Fruit fly (Drosophila melanogaster) whole organism, embryonic: ENCODE data around the gene CG13690.
A peak's percentile ranks its signal among the peaks of the same experiment; 100 is the strongest.

Experiments
- Asciz ChIP-seq: fragments of 200-800 bp; sonication (Bioruptor generic); optimal IDR thresholded peaks from 2 replicates; lab custom pipeline; 2017; ENCODE audit warnings: missing biosample characterization, mild to moderate bottlenecking, missing genetic modification characterization, missing genetic modification reagents
- B-H1 ChIP-seq: fragments of 200-800 bp; sonication (Bioruptor generic); IDR thresholded peaks from 3 replicates; pipeline ENCODE4 v1.3.6; 2022; ENCODE audit warnings: missing biosample characterization, missing genetic modification characterization
- CG10147 ChIP-seq: fragments of 200-800 bp; sonication (Bioruptor generic); optimal IDR thresholded peaks from 2 replicates; lab custom pipeline; 2019; ENCODE audit warnings: missing biosample characterization, mild to moderate bottlenecking, missing genetic modification characterization, moderate library complexity
- CG1024 ChIP-seq: fragments of 200-800 bp; sonication (Bioruptor generic); IDR thresholded peaks from 2 replicates; pipeline ENCODE4 v1.3.6; 2022; ENCODE audit warnings: missing biosample characterization, missing genetic modification characterization
- CG10979 ChIP-seq: fragments of 200-800 bp; sonication (Bioruptor generic); optimal IDR thresholded peaks from 2 replicates; lab custom pipeline; 2018; ENCODE audit warnings: missing biosample characterization, mild to moderate bottlenecking, missing genetic modification characterization, moderate library complexity
- CG11695 ChIP-seq: fragments of 200-800 bp; sonication (Bioruptor generic); IDR thresholded peaks from 3 replicates; pipeline ENCODE4 v1.3.6; 2022; ENCODE audit warnings: missing biosample characterization, missing genetic modification characterization
- CG13775 ChIP-seq: fragments of 200-800 bp; sonication (Bioruptor generic); optimal IDR thresholded peaks from 3 replicates; lab custom pipeline; 2017; ENCODE audit warnings: missing biosample characterization, mild to moderate bottlenecking, missing genetic modification characterization
- CG15514 ChIP-seq: fragments of 200-800 bp; sonication (Bioruptor generic); optimal IDR thresholded peaks from 3 replicates; lab custom pipeline; 2017; ENCODE audit warnings: missing biosample characterization, missing genetic modification characterization, mild to moderate bottlenecking, moderate library complexity, missing genetic modification reagents
- CG16815 ChIP-seq: fragments of 200-800 bp; sonication (Bioruptor generic); optimal IDR thresholded peaks from 3 replicates; lab custom pipeline; 2017; ENCODE audit warnings: missing biosample characterization, mild to moderate bottlenecking, missing genetic modification characterization
- CG17186 ChIP-seq: fragments of 200-800 bp; sonication (Bioruptor generic); optimal IDR thresholded peaks from 3 replicates; lab custom pipeline; 2017; ENCODE audit warnings: missing biosample characterization, missing genetic modification reagents, missing genetic modification characterization
- CG17328 ChIP-seq: fragments of 200-800 bp; sonication (Bioruptor generic); IDR thresholded peaks from 2 replicates; pipeline ENCODE4 v1.3.6; 2022; ENCODE audit warnings: missing biosample characterization, missing genetic modification characterization
- CG31365 ChIP-seq: fragments of 200-800 bp; sonication (Bioruptor generic); optimal IDR thresholded peaks from 2 replicates; lab custom pipeline; 2018; ENCODE audit warnings: missing biosample characterization, mild to moderate bottlenecking, missing genetic modification characterization
- CG3281 ChIP-seq: fragments of 200-800 bp; sonication (Bioruptor generic); optimal IDR thresholded peaks from 3 replicates; lab custom pipeline; 2017; ENCODE audit warnings: missing biosample characterization, mild to moderate bottlenecking, missing genetic modification characterization
- CG3407 ChIP-seq: fragments of 200-800 bp; sonication (Bioruptor generic); optimal IDR thresholded peaks from 2 replicates; lab custom pipeline; 2018; ENCODE audit warnings: missing biosample characterization, mild to moderate bottlenecking, missing genetic modification characterization
- CG3838 ChIP-seq: fragments of 200-800 bp; sonication (Bioruptor generic); optimal IDR thresholded peaks from 3 replicates; lab custom pipeline; 2016; ENCODE audit warnings: missing biosample characterization, missing genetic modification characterization
- CG4854 ChIP-seq: fragments of 200-800 bp; sonication (Bioruptor generic); optimal IDR thresholded peaks from 2 replicates; lab custom pipeline; 2016; ENCODE audit warnings: missing biosample characterization, missing genetic modification characterization, inconsistent platforms
- CG6854 ChIP-seq: fragments of 200-800 bp; sonication (Bioruptor generic); optimal IDR thresholded peaks from 3 replicates; lab custom pipeline; 2017; ENCODE audit warnings: missing biosample characterization, mild to moderate bottlenecking, missing genetic modification characterization
- CG9437 ChIP-seq: fragments of 200-800 bp; sonication (Bioruptor generic); optimal IDR thresholded peaks from 2 replicates; lab custom pipeline; 2018; ENCODE audit warnings: missing biosample characterization, mild to moderate bottlenecking, missing genetic modification characterization
- CG9727 ChIP-seq: fragments of 200-800 bp; sonication (Bioruptor generic); optimal IDR thresholded peaks from 3 replicates; lab custom pipeline; 2017; ENCODE audit warnings: missing biosample characterization, mild to moderate bottlenecking, missing genetic modification characterization
- Drgx ChIP-seq: fragments of 200-800 bp; sonication (Bioruptor generic); IDR thresholded peaks from 2 replicates; pipeline ENCODE4 v1.3.6; 2022; ENCODE audit warnings: missing biosample characterization, missing genetic modification characterization
- Ets97D ChIP-seq: fragments of 200-800 bp; sonication (Bioruptor generic); optimal IDR thresholded peaks from 3 replicates; lab custom pipeline; 2016; ENCODE audit warnings: missing biosample characterization, missing genetic modification characterization
- Fer1 ChIP-seq: fragments of 200-800 bp; sonication (Bioruptor generic); optimal IDR thresholded peaks from 2 replicates; lab custom pipeline; 2017; ENCODE audit warnings: missing biosample characterization, mild to moderate bottlenecking, missing genetic modification characterization
- HmgZ ChIP-seq: fragments of 200-800 bp; sonication (Bioruptor generic); optimal IDR thresholded peaks from 2 replicates; lab custom pipeline; 2018; ENCODE audit warnings: missing biosample characterization, mild to moderate bottlenecking, missing genetic modification characterization
- Hmr ChIP-seq: fragments of 200-800 bp; sonication (Bioruptor generic); optimal IDR thresholded peaks from 3 replicates; lab custom pipeline; 2017; ENCODE audit warnings: mild to moderate bottlenecking, missing biosample characterization, missing genetic modification reagents, missing genetic modification characterization
- Neu2 ChIP-seq: fragments of 200-800 bp; sonication (Bioruptor generic); optimal IDR thresholded peaks from 3 replicates; lab custom pipeline; 2016; ENCODE audit warnings: missing biosample characterization, missing genetic modification characterization, borderline replicate concordance
- Sry-δ ChIP-seq: fragments of 200-800 bp; sonication (Bioruptor generic); optimal IDR thresholded peaks from 2 replicates; lab custom pipeline; 2016; ENCODE audit warnings: missing biosample characterization, missing genetic modification characterization
- Usf ChIP-seq: fragments of 200-800 bp; sonication (Bioruptor generic); optimal IDR thresholded peaks from 2 replicates; lab custom pipeline; 2017; ENCODE audit warnings: missing genotype, missing biosample characterization, missing genetic modification characterization
- abd-A ChIP-seq: fragments of 200-800 bp; sonication (Bioruptor generic); optimal IDR thresholded peaks from 3 replicates; lab custom pipeline; 2019; ENCODE audit warnings: missing biosample characterization, mild to moderate bottlenecking, missing genetic modification characterization, moderate library complexity
- ash1 ChIP-seq: fragments of 200-800 bp; sonication (Bioruptor generic); optimal IDR thresholded peaks from 2 replicates; lab custom pipeline; 2018; ENCODE audit warnings: missing biosample characterization, mild to moderate bottlenecking, missing genetic modification characterization
- caup ChIP-seq: fragments of 200-800 bp; sonication (Bioruptor generic); optimal IDR thresholded peaks from 3 replicates; lab custom pipeline; 2017; ENCODE audit warnings: missing biosample characterization, mild to moderate bottlenecking, missing genetic modification characterization, moderate library complexity; ENCODE audit not compliant: severe bottlenecking
- exex ChIP-seq: fragments of 200-800 bp; sonication (Bioruptor generic); optimal IDR thresholded peaks from 4 replicates; lab custom pipeline; 2018; ENCODE audit warnings: missing biosample characterization, mild to moderate bottlenecking, missing genetic modification characterization, moderate library complexity
- fd102C ChIP-seq: fragments of 200-800 bp; sonication (Bioruptor generic); optimal IDR thresholded peaks from 2 replicates; lab custom pipeline; 2018; ENCODE audit warnings: missing biosample characterization, mild to moderate bottlenecking, missing genetic modification characterization, moderate library complexity
- fu2 ChIP-seq: fragments of 200-800 bp; sonication (Bioruptor generic); optimal IDR thresholded peaks from 2 replicates; lab custom pipeline; 2016; ENCODE audit warnings: missing biosample characterization, missing genetic modification characterization
- gsb-n ChIP-seq: fragments of 200-800 bp; sonication (Bioruptor generic); optimal IDR thresholded peaks from 3 replicates; lab custom pipeline; 2018; ENCODE audit warnings: missing biosample characterization, mild to moderate bottlenecking, missing genetic modification characterization
- jing ChIP-seq: fragments of 200-800 bp; sonication (Bioruptor generic); optimal IDR thresholded peaks from 2 replicates; lab custom pipeline; 2018; ENCODE audit warnings: missing biosample characterization, mild to moderate bottlenecking, missing genetic modification characterization
- klu ChIP-seq: fragments of 200-800 bp; sonication (Bioruptor generic); IDR thresholded peaks from 2 replicates; pipeline ENCODE4 v1.3.6; 2022; ENCODE audit warnings: missing biosample characterization, missing genetic modification characterization
- lab ChIP-seq: fragments of 200-800 bp; sonication (Bioruptor generic); optimal IDR thresholded peaks from 3 replicates; lab custom pipeline; 2017; ENCODE audit warnings: missing biosample characterization, missing genetic modification characterization, mild to moderate bottlenecking, moderate library complexity, missing genetic modification reagents
- lov ChIP-seq, 2 experiments: fragments of 200-800 bp in 1 of 2; fragments of >200 bp in 1 of 2; sonication (Bioruptor generic) in 1 of 2; IDR thresholded peaks in 1 of 2; optimal IDR thresholded peaks in 1 of 2; 2 replicates in 1 of 2; 3 replicates in 1 of 2; pipeline versions ENCODE4 v1.3.6 to Lab custom; 2017 to 2022; ENCODE audit warnings: missing biosample characterization in 1 of 2, missing genetic modification characterization in 1 of 2
- nom ChIP-seq: fragments of 200-800 bp; sonication (Bioruptor generic); optimal IDR thresholded peaks from 2 replicates; lab custom pipeline; 2017; ENCODE audit warnings: missing biosample characterization, missing genetic modification characterization, mild to moderate bottlenecking, moderate library complexity, missing genetic modification reagents
- odd ChIP-seq: fragments of 200-800 bp; sonication (Bioruptor generic); optimal IDR thresholded peaks from 2 replicates; lab custom pipeline; 2017; ENCODE audit warnings: missing biosample characterization, mild to moderate bottlenecking, missing genetic modification characterization
- org-1 ChIP-seq: fragments of 200-800 bp; sonication (Bioruptor generic); optimal IDR thresholded peaks from 2 replicates; lab custom pipeline; 2017; ENCODE audit warnings: missing biosample characterization, missing genetic modification characterization
- pzg ChIP-seq: fragments of 200-800 bp; sonication (Bioruptor generic); optimal IDR thresholded peaks from 3 replicates; lab custom pipeline; 2018; ENCODE audit warnings: missing biosample characterization, mild to moderate bottlenecking, missing genetic modification characterization, moderate library complexity
- ro ChIP-seq: fragments of 200-800 bp; sonication (Bioruptor generic); IDR thresholded peaks from 2 replicates; pipeline ENCODE4 v1.3.6; 2022; ENCODE audit warnings: missing biosample characterization, missing genetic modification characterization
- scrt ChIP-seq: fragments of 200-800 bp; sonication (Bioruptor generic); optimal IDR thresholded peaks from 2 replicates; lab custom pipeline; 2018; ENCODE audit warnings: missing biosample characterization, mild to moderate bottlenecking, missing genetic modification characterization, moderate library complexity
- sqz ChIP-seq: fragments of 200-800 bp; sonication (Bioruptor generic); optimal IDR thresholded peaks from 3 replicates; lab custom pipeline; 2018; ENCODE audit warnings: missing biosample characterization, mild to moderate bottlenecking, missing genetic modification characterization
- stwl ChIP-seq: fragments of 200-800 bp; sonication (Bioruptor generic); optimal IDR thresholded peaks from 3 replicates; lab custom pipeline; 2018; ENCODE audit warnings: missing biosample characterization, mild to moderate bottlenecking, missing genetic modification characterization, moderate library complexity
- sug ChIP-seq: fragments of 200-800 bp; optimal IDR thresholded peaks from 2 replicates; lab custom pipeline; 2019; ENCODE audit warnings: missing biosample characterization, mild to moderate bottlenecking, missing genetic modification characterization, moderate library complexity
- trh ChIP-seq: fragments of 200-800 bp; sonication (Bioruptor generic); optimal IDR thresholded peaks from 2 replicates; lab custom pipeline; 2016; ENCODE audit warnings: missing biosample characterization, missing genetic modification characterization
- tup ChIP-seq: fragments of 200-800 bp; sonication (Bioruptor generic); optimal IDR thresholded peaks from 2 replicates; lab custom pipeline; 2016; ENCODE audit warnings: missing biosample characterization, mild to moderate bottlenecking, missing genetic modification characterization, moderate library complexity
- vvl ChIP-seq: fragments of 200-800 bp; sonication (Bioruptor generic); IDR thresholded peaks from 2 replicates; pipeline ENCODE4 v1.3.6; 2022; ENCODE audit warnings: missing biosample characterization, missing genetic modification characterization

The CG13690 gene

DNA sequence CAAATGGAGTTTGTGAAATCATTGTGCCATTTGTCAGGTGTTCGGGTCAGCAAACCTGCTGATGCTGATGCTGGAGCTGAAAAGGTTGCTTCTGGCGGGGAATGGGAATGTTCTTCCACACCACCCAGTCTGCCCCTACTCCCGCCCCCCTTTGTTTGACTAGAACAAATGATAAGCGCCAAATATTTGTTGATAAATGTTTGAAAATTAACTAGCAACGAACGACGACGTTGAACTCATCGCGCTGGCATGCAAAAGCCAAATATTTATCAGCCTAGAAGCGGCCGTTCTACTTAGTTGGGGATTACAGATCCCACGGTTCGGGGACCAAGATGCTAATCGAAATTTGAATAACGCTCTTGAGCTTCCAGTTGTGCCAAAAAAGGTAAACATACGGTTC is 6.0 kb upstream of the CG13690 start (continued):
- TF ChIP-seq CG17328 (GFP tag; lab: Robert Waterston, UW) (no peak), scrt (GFP tag; lab: Kevin White, UChicago) (no peak), CG4854 (GFP tag; lab: Kevin White, UChicago) (no peak), Drgx (GFP tag; lab: Robert Waterston, UW) (no peak), CG15514 (GFP tag; lab: Kevin White, UChicago) (peak; percentile 39), CG3838 (GFP tag; lab: Kevin White, UChicago) (no peak), tup (no peak), HmgZ (tag; lab: Kevin White, UChicago) (peak; percentile 10), sug (tag; lab: Kevin White, UChicago) (no peak), trh (GFP tag; lab: Kevin White, UChicago) (no peak), org-1 (no peak), Fer1 (GFP tag; lab: Kevin White, UChicago) (peak; percentile 21), fd102C (GFP tag; lab: Kevin White, UChicago) (no peak), nom (no peak), CG11695 (no peak), ro (GFP tag; lab: Robert Waterston, UW) (no peak), CG3407 (GFP tag; lab: Kevin White, UChicago) (no peak), lab (GFP tag; lab: Kevin White, UChicago) (peak; percentile 31), pzg (GFP tag; lab: Kevin White, UChicago) (no peak), Ets97D (GFP tag; lab: Kevin White, UChicago) (no peak), ash1 (GFP tag; lab: Kevin White, UChicago) (no peak), Asciz (GFP tag; lab: Kevin White, UChicago) (peak; percentile 44), caup (peak; percentile 15), Usf (GFP tag; lab: Kevin White, UChicago) (no peak), fu2 (GFP tag; lab: Kevin White, UChicago) (no peak), CG13775 (GFP tag; lab: Kevin White, UChicago) (no peak), CG9727 (GFP tag; lab: Kevin White, UChicago) (no peak), CG16815 (GFP tag; lab: Kevin White, UChicago) (no peak), abd-A (no peak), jing (GFP tag; lab: Kevin White, UChicago) (no peak), klu (GFP tag; lab: Robert Waterston, UW) (no peak), lov (optimal IDR thresholded peaks at IDR 0.05; lab: Kevin White, UChicago) (no peak), lov (GFP tag; IDR thresholded peaks at IDR 0.05; lab: Robert Waterston, UW) (no peak), Sry-δ (GFP tag; lab: Kevin White, UChicago) (no peak), CG31365 (tag; lab: Kevin White, UChicago) (peak; percentile 6), sqz (GFP tag; lab: Kevin White, UChicago) (no peak), stwl (tag; lab: Kevin White, UChicago) (no peak), CG17186 (no peak), vvl (GFP tag; lab: Robert Waterston, UW) (no peak), B-H1 (GFP tag; lab: Robert Waterston, UW) (no peak), CG6854 (GFP tag; lab: Kevin White, UChicago) (no peak), Hmr (GFP tag; lab: Kevin White, UChicago) (peak; percentile 52), odd (peak; percentile 8), exex (tag; lab: Kevin White, UChicago) (peak; percentile 1), Neu2 (GFP tag; lab: Kevin White, UChicago) (no peak), gsb-n (tag; lab: Kevin White, UChicago) (no peak), CG10979 (tag; lab: Kevin White, UChicago) (no peak), CG9437 (GFP tag; lab: Kevin White, UChicago) (no peak), CG10147 (GFP tag; lab: Kevin White, UChicago) (peak; percentile 5), CG1024 (GFP tag; lab: Robert Waterston, UW) (no peak), CG3281 (GFP tag; lab: Kevin White, UChicago) (no peak)
